Worm (Caenorhabditis elegans): ENCODE data around the gene F14F9.2.

Gene F14F9.2

ce11 chrV:5150880-5151279 lies 6.2 kb downstream of the F14F9.2 start, which contains the start of gene srh-130:
Gene srh-130, plus strand, starts transcription at chrV:5151180.
- TF ChIP-seq F13H6.1 (tag; optimal IDR thresholded peaks at IDR 0.05), result no peak
- TF ChIP-seq sem-4 (tag; optimal IDR thresholded peaks at IDR 0.05), result no peak
- TF ChIP-seq ceh-16 (tag; optimal IDR thresholded peaks at IDR 0.05), result no peak
- no peak for TF ChIP-seq ztf-4 (tag; optimal IDR thresholded peaks at IDR 0.05)
- TF ChIP-seq nhr-237 (tag; optimal IDR thresholded peaks at IDR 0.05), result no peak
- no peak for TF ChIP-seq elt-3 (tag; optimal IDR thresholded peaks at IDR 0.05)
- TF ChIP-seq unc-62 (GFP tag; optimal IDR thresholded peaks at IDR 0.05), result no peak
- TF ChIP-seq nhr-10 (tag; optimal IDR thresholded peaks at IDR 0.05), result no peak
- no peak for TF ChIP-seq alr-1 (tag; optimal IDR thresholded peaks at IDR 0.05)

ce11 chrV:5155516-5155915 lies 10.9 kb downstream of the F14F9.2 start, which contains the start of gene srx-38:
Gene srx-38, minus strand, starts transcription at chrV:5155616.
- no peak for TF ChIP-seq mab-5 (tag; optimal IDR thresholded peaks at IDR 0.05)
- TF ChIP-seq unc-55 (GFP tag; optimal IDR thresholded peaks at IDR 0.05), result no peak
- TF ChIP-seq nhr-12 (tag; optimal IDR thresholded peaks at IDR 0.05), result no peak
- no peak for TF ChIP-seq ztf-11 (tag; optimal IDR thresholded peaks at IDR 0.05)
- TF ChIP-seq gmeb-1 (tag; optimal IDR thresholded peaks at IDR 0.05), result no peak
- no peak for TF ChIP-seq crh-2 (tag; optimal IDR thresholded peaks at IDR 0.05)
- TF ChIP-seq C34F6.9 (tag; optimal IDR thresholded peaks at IDR 0.05), result no peak
- TF ChIP-seq zag-1 (tag; optimal IDR thresholded peaks at IDR 0.05), result no peak
- TF ChIP-seq lin-13 (GFP tag; optimal IDR thresholded peaks at IDR 0.05), result no peak
- TF ChIP-seq ztf-4 (tag; optimal IDR thresholded peaks at IDR 0.05), result no peak
- no peak for TF ChIP-seq unc-39 (tag; optimal IDR thresholded peaks at IDR 0.05)

- TF ChIP-seq nhr-6 (tag; optimal IDR thresholded peaks at IDR 0.05) (no peak), alr-1 (tag; optimal IDR thresholded peaks at IDR 0.05) (no peak), ceh-82 (tag; optimal IDR thresholded peaks at IDR 0.05) (no peak), egl-27 (tag; optimal IDR thresholded peaks at IDR 0.05) (no peak), nhr-25 (tag; optimal IDR thresholded peaks at IDR 0.05) (no peak), aly-2 (tag; optimal IDR thresholded peaks at IDR 0.05) (no peak), lin-13 (GFP tag; optimal IDR thresholded peaks at IDR 0.05) (no peak), lin-11 (tag; optimal IDR thresholded peaks at IDR 0.05) (no peak), nhr-21 (tag; optimal IDR thresholded peaks at IDR 0.05) (no peak), ceh-16 (tag; optimal IDR thresholded peaks at IDR 0.05) (no peak), sma-3 (GFP tag; optimal IDR thresholded peaks at IDR 0.05) (no peak), snpc-4 (tag; optimal IDR thresholded peaks at IDR 0.05) (no peak), zag-1 (tag; optimal IDR thresholded peaks at IDR 0.05) (no peak), nhr-12 (tag; optimal IDR thresholded peaks at IDR 0.05) (no peak), ztf-4 (tag; optimal IDR thresholded peaks at IDR 0.05) (no peak), C34F6.9 (tag; optimal IDR thresholded peaks at IDR 0.05) (no peak)
Observed at ce11 chrV:5157660-5158059, 13.0 kb downstream of the F14F9.2 start, which contains the start of gene srx-39. Gene srx-39, minus strand, starts transcription at chrV:5157760.

- TF ChIP-seq ceh-16 (tag; optimal IDR thresholded peaks at IDR 0.05), result no peak
- TF ChIP-seq mdl-1 (tag; optimal IDR thresholded peaks at IDR 0.05), result no peak
- TF ChIP-seq zag-1 (tag; optimal IDR thresholded peaks at IDR 0.05), result no peak
- TF ChIP-seq lin-13 (GFP tag; optimal IDR thresholded peaks at IDR 0.05), result no peak
- no peak for TF ChIP-seq gmeb-1 (tag; optimal IDR thresholded peaks at IDR 0.05)
- no peak for TF ChIP-seq ZK546.5 (tag; optimal IDR thresholded peaks at IDR 0.05)
- no peak for TF ChIP-seq ceh-82 (tag; optimal IDR thresholded peaks at IDR 0.05)
- no peak for TF ChIP-seq sem-4 (tag; optimal IDR thresholded peaks at IDR 0.05)
- no peak for TF ChIP-seq unc-39 (tag; optimal IDR thresholded peaks at IDR 0.05)
- TF ChIP-seq nhr-11 (tag; optimal IDR thresholded peaks at IDR 0.05), result no peak
- no peak for TF ChIP-seq unc-62 (GFP tag; optimal IDR thresholded peaks at IDR 0.05)
- no peak for TF ChIP-seq F13H6.1 (tag; optimal IDR thresholded peaks at IDR 0.05)
- TF ChIP-seq R02D3.7 (tag; optimal IDR thresholded peaks at IDR 0.05), result no peak
Observed at ce11 chrV:5158302-5158701, 13.7 kb downstream of the F14F9.2 start, which contains the start of gene abu-15. Gene abu-15, plus strand, starts transcription at chrV:5158602.

ce11 chrV:5161792-5162191 lies 17.2 kb downstream of the F14F9.2 start, which contains the start of gene abu-6:
Gene abu-6, minus strand, starts transcription at chrV:5161892.
- TF ChIP-seq ztf-11 (tag; optimal IDR thresholded peaks at IDR 0.05) (no peak), aly-2 (tag; optimal IDR thresholded peaks at IDR 0.05) (no peak), R02D3.7 (tag; optimal IDR thresholded peaks at IDR 0.05) (no peak), egl-27 (tag; optimal IDR thresholded peaks at IDR 0.05) (no peak), alr-1 (tag; optimal IDR thresholded peaks at IDR 0.05) (no peak)

- TF ChIP-seq ceh-82 (tag; optimal IDR thresholded peaks at IDR 0.05), result no peak
- no peak for TF ChIP-seq nhr-11 (tag; optimal IDR thresholded peaks at IDR 0.05)
- no peak for TF ChIP-seq nhr-10 (tag; optimal IDR thresholded peaks at IDR 0.05)
- TF ChIP-seq elt-3 (tag; optimal IDR thresholded peaks at IDR 0.05), result no peak
- no peak for TF ChIP-seq egl-27 (tag; optimal IDR thresholded peaks at IDR 0.05)
- TF ChIP-seq skn-1 (tag; optimal IDR thresholded peaks at IDR 0.05), result no peak
- no peak for TF ChIP-seq mbf-1 (tag; optimal IDR thresholded peaks at IDR 0.05)
- no peak for TF ChIP-seq ztf-4 (tag; optimal IDR thresholded peaks at IDR 0.05)
- TF ChIP-seq nhr-237 (tag; optimal IDR thresholded peaks at IDR 0.05), result no peak
- no peak for TF ChIP-seq peb-1 (tag; optimal IDR thresholded peaks at IDR 0.05)
- TF ChIP-seq sma-9 (GFP tag; optimal IDR thresholded peaks at IDR 0.05), result no peak
- TF ChIP-seq sma-9 (tag; optimal IDR thresholded peaks at IDR 0.05), result no peak
- no peak for TF ChIP-seq ceh-16 (tag; optimal IDR thresholded peaks at IDR 0.05)
- no peak for TF ChIP-seq nhr-25 (tag; optimal IDR thresholded peaks at IDR 0.05)
- TF ChIP-seq ZK546.5 (tag; optimal IDR thresholded peaks at IDR 0.05), result no peak
- TF ChIP-seq alr-1 (tag; optimal IDR thresholded peaks at IDR 0.05), result no peak
- TF ChIP-seq aly-2 (tag; optimal IDR thresholded peaks at IDR 0.05), result no peak
- no peak for TF ChIP-seq elt-1 (tag; optimal IDR thresholded peaks at IDR 0.05)
- TF ChIP-seq nhr-77 (tag; optimal IDR thresholded peaks at IDR 0.05), result no peak
- TF ChIP-seq snpc-4 (tag; optimal IDR thresholded peaks at IDR 0.05), result no peak
Observed at ce11 chrV:5164682-5165081, 20.0 kb downstream of the F14F9.2 start, which contains the start of gene abu-7. Gene abu-7, minus strand, starts transcription at chrV:5164782.
